In genomic region chrIII:11066691-11067090, ce11 we compare ENCODE assay signal across 1 worm cellular context.
TF ChIP-seq lines count a peak whose summit lies in the region.

No protein-coding gene starts in this region.

TF ChIP-seq in whole organism, L4 larva, 104 proteins besides CTCF, POLR2A, EP300 and RAD21 (continued from another document):
- TF ChIP-seq lin-13 (GFP tag; optimal IDR thresholded peaks at IDR 0.05; lab: Kevin White, UChicago) (peak; percentile 49), mxl-2 (GFP tag; conservative IDR thresholded peaks at IDR 0.05; lab: Robert Waterston, UW) (0 out of 2 replicates have a peak, but pooled peaks have one; percentile 14), lim-7 (GFP tag; IDR thresholded peaks at IDR 0.05; lab: Robert Waterston, UW) (peak; percentile 89), skn-1 (tag; optimal IDR thresholded peaks at IDR 0.05; lab: Kevin White, UChicago) (no peak), spr-3 (GFP tag; optimal IDR thresholded peaks at IDR 0.05; lab: Kevin White, UChicago) (peak; percentile 82), dve-1 (tag; optimal IDR thresholded peaks at IDR 0.05; lab: Kevin White, UChicago; ENCODE audit: insufficient read depth) (peak; percentile 79), ceh-32 (tag; optimal IDR thresholded peaks at IDR 0.05; lab: Kevin White, UChicago; ENCODE audit: poor library complexity) (no peak), ama-1 (optimal IDR thresholded peaks at IDR 0.05; lab: Kevin White, UChicago) (peak; percentile 56), Y48G9A.11 (GFP tag; IDR thresholded peaks at IDR 0.05; lab: Robert Waterston, UW) (no peak; the same call in 1 of the 2 replicates), daf-12 (tag; optimal IDR thresholded peaks at IDR 0.05; lab: Kevin White, UChicago) (no peak), arid-1 (GFP tag; conservative IDR thresholded peaks at IDR 0.05; lab: Robert Waterston, UW) (peak; percentile 94), tra-1 (GFP tag; IDR thresholded peaks at IDR 0.05; lab: Robert Waterston, UW) (peak; percentile 88), gei-8 (GFP tag; optimal IDR thresholded peaks at IDR 0.05; lab: Kevin White, UChicago) (peak; percentile 74), madf-5 (GFP tag; IDR thresholded peaks at IDR 0.05; lab: Robert Waterston, UW) (peak; percentile 69 to 91; a peak in 3 of 4 replicates), dmd-8 (GFP tag; IDR thresholded peaks at IDR 0.05; lab: Robert Waterston, UW) (peak; percentile 89), madf-9 (GFP tag; conservative IDR thresholded peaks at IDR 0.05; lab: Robert Waterston, UW) (peak; percentile 90), Y75B8A.6 (GFP tag; IDR thresholded peaks at IDR 0.05; lab: Robert Waterston, UW) (peak; percentile 93; the same call in 1 of the 2 replicates), nhr-11 (tag; optimal IDR thresholded peaks at IDR 0.05; lab: Kevin White, UChicago) (peak; percentile 21), mdl-1 (tag; optimal IDR thresholded peaks at IDR 0.05; lab: Kevin White, UChicago) (peak in 1 of 2 experiments; percentile 3), ZK546.5 (tag; optimal IDR thresholded peaks at IDR 0.05; lab: Kevin White, UChicago) (no peak), F10B5.3 (tag; optimal IDR thresholded peaks at IDR 0.05; lab: Kevin White, UChicago) (peak; percentile 40), ceh-44 (GFP tag; IDR thresholded peaks at IDR 0.05; lab: Robert Waterston, UW) (peak; percentile 71; the same call in 1 of the 2 replicates), zip-2 (tag; optimal IDR thresholded peaks at IDR 0.05; lab: Kevin White, UChicago) (peak; percentile 80)
